Worm (Caenorhabditis elegans) whole organism, L2 larva: Measurements from ENCODE around the gene Y54G2A.77.

Experiments
- aly-2 ChIP-seq: fragments of 150-350 bp; optimal IDR thresholded peaks from 2 replicates; lab custom pipeline; 2014; ENCODE audit warnings: missing biosample characterization, missing genetic modification characterization
- blmp-1 ChIP-seq: sonication (generic microtip); optimal IDR thresholded peaks from 2 replicates; lab custom pipeline; 2017; ENCODE audit warnings: missing genetic modification characterization, mild to moderate bottlenecking, missing compliant biosample characterization, antibody characterized with exemption, moderate library complexity; ENCODE audit not compliant: insufficient read depth
- ceh-82 ChIP-seq: fragments of 150-350 bp; optimal IDR thresholded peaks from 2 replicates; lab custom pipeline; 2014; ENCODE audit warnings: missing biosample characterization, missing genetic modification characterization
- egl-27 ChIP-seq: sonication (generic microtip); optimal IDR thresholded peaks from 3 replicates; lab custom pipeline; 2017; ENCODE audit warnings: missing biosample characterization, missing genetic modification reagents, missing genetic modification characterization
- elt-3 ChIP-seq: sonication (generic microtip); optimal IDR thresholded peaks from 2 replicates; lab custom pipeline; 2017; ENCODE audit warnings: missing biosample characterization, missing genetic modification characterization
- fos-1 ChIP-seq: fragments of 150-350 bp; optimal IDR thresholded peaks from 2 replicates; lab custom pipeline; 2014; ENCODE audit warnings: missing biosample characterization, missing genetic modification characterization
- lsy-2 ChIP-seq, 2 experiments: fragments of 150-350 bp in 1 of 2; sonication (generic microtip) in 1 of 2; optimal IDR thresholded peaks; 2 replicates each; lab custom pipeline; 2014 to 2017; ENCODE audit warnings: missing biosample characterization in 2 of 2, missing genetic modification characterization in 2 of 2
- nhr-77 ChIP-seq: fragments of 150-350 bp; optimal IDR thresholded peaks from 2 replicates; lab custom pipeline; 2014; ENCODE audit warnings: missing biosample characterization, missing genetic modification characterization

- TF ChIP-seq elt-3 (tag; lab: Kevin White, UChicago): no peak
- no peak for TF ChIP-seq nhr-77 (tag; lab: Kevin White, UChicago)
- no peak for TF ChIP-seq blmp-1 (tag; lab: Kevin White, UChicago)
- TF ChIP-seq egl-27 (tag; lab: Kevin White, UChicago): no peak
- TF ChIP-seq fos-1 (tag; lab: Kevin White, UChicago): no peak
- TF ChIP-seq lsy-2 (tag; optimal IDR thresholded peaks at IDR 0.05; lab: Kevin White, UChicago): no peak
- TF ChIP-seq aly-2 (tag; lab: Kevin White, UChicago): no peak
- no peak for TF ChIP-seq ceh-82 (tag; lab: Kevin White, UChicago)
Measured at ce11 chrIV:2770067-2770466, 7.6 kb downstream of the Y54G2A.77 start.
